Worm (Caenorhabditis elegans): ENCODE results near the gene F58H7.1.

Gene F58H7.1

DNA sequence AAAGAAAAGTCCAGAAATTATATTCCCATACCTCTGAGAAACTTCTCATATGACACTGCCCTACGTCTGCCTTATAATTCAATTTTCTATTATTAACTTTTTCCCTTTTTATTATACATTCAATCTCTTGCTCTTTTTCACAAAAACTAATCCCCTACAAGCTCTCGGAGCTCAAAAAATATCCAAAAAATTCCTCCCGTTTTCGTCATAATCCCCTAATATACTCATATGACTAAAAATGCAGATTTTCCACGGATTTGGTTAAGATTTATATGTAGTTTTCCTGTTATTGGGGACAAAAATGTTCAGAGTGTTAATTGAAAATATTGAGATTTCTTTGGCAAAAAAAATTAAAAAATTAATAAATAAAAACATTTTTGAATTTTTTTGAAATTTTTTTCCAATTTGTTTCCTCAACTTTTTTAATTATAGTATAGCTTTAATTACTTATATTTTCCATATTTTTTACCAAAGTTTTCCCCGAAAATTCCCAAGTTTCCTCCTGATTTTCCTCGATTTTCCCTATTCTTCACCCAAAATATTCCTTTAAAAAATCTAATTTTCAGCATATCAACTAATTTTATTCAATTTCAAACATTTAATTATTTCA, 11.2 kb downstream of the F58H7.1 start, which contains the start of gene lgc-30:
Gene lgc-30 (plus strand): TSS at position 560 of the 610 bp plus-strand sequence.
- TF ChIP-seq ama-1 (optimal IDR thresholded peaks at IDR 0.05) (no peak), mdl-1 (tag; optimal IDR thresholded peaks at IDR 0.05) (no peak), vab-15 (tag; optimal IDR thresholded peaks at IDR 0.05) (no peak), nhr-77 (tag; optimal IDR thresholded peaks at IDR 0.05) (no peak), dpl-1 (GFP tag; optimal IDR thresholded peaks at IDR 0.05) (no peak), grh-1 (GFP tag; IDR thresholded peaks at IDR 0.05) (no peak), ceh-90 (tag; optimal IDR thresholded peaks at IDR 0.05) (no peak), nhr-90 (tag; optimal IDR thresholded peaks at IDR 0.05; ENCODE audit: poor library complexity) (no peak), hlh-4 (tag; optimal IDR thresholded peaks at IDR 0.05) (no peak), nhr-71 (tag; optimal IDR thresholded peaks at IDR 0.05) (no peak), sox-4 (tag; optimal IDR thresholded peaks at IDR 0.05) (peak; percentile 7), nhr-19 (GFP tag; conservative IDR thresholded peaks at IDR 0.05) (no peak), nhr-76 (tag; optimal IDR thresholded peaks at IDR 0.05) (no peak), alr-1 (tag; optimal IDR thresholded peaks at IDR 0.05; ENCODE audit: borderline replicate concordance) (no peak), fkh-4 (tag; optimal IDR thresholded peaks at IDR 0.05; ENCODE audit: borderline replicate concordance) (peak; percentile 16), nhr-47 (tag; optimal IDR thresholded peaks at IDR 0.05) (peak; percentile 49), tlp-1 (tag; optimal IDR thresholded peaks at IDR 0.05) (no peak), sup-37 (GFP tag; optimal IDR thresholded peaks at IDR 0.05) (no peak), pax-3 (tag; optimal IDR thresholded peaks at IDR 0.05) (peak; percentile 49), lin-13 (GFP tag; optimal IDR thresholded peaks at IDR 0.05) (no peak), snu-23 (GFP tag; optimal IDR thresholded peaks at IDR 0.05) (no peak), Y116A8C.19 (tag; optimal IDR thresholded peaks at IDR 0.05; ENCODE audit: borderline replicate concordance) (no peak), ceh-63 (GFP tag; optimal IDR thresholded peaks at IDR 0.05) (no peak), fkh-8 (tag; optimal IDR thresholded peaks at IDR 0.05) (peak; percentile 74), sptf-1 (tag; optimal IDR thresholded peaks at IDR 0.05) (no peak), egl-27 (tag; optimal IDR thresholded peaks at IDR 0.05) (no peak), mef-2 (tag; optimal IDR thresholded peaks at IDR 0.05) (no peak), jun-1 (tag; optimal IDR thresholded peaks at IDR 0.05) (no peak), snpc-4 (tag; optimal IDR thresholded peaks at IDR 0.05) (no peak), unc-98 (GFP tag; IDR thresholded peaks at IDR 0.05) (no peak), ces-1 (GFP tag; optimal IDR thresholded peaks at IDR 0.05) (no peak), zip-4 (GFP tag; optimal IDR thresholded peaks at IDR 0.05) (no peak), nhr-84 (tag; optimal IDR thresholded peaks at IDR 0.05) (no peak), dsc-1 (tag; optimal IDR thresholded peaks at IDR 0.05) (peak; percentile 94)

DNA sequence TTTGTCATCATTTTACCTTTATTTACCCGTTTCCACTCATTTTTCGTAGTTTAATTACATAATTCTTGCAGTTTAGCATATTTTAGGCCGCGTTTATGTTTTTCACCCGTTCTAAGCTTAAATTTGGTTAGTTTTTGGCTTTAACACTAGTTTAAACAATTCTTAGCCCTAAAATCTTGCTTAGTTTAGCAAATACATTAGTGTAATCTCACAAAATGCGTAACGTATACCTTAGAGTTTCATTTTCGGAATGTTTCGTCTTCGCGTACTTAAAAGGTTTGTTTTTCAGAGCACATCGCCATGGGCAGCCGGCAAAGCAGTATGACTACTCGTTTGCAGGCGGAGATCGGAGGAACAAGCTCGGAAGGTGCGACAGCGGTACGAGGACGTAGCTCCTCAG, 15.9 kb downstream of the F58H7.1 start, which contains the start of gene F58H7.5:
Gene F58H7.5 (plus strand): TSS at position 301 of the 400 bp plus-strand sequence.
- TF ChIP-seq nhr-19 (GFP tag; conservative IDR thresholded peaks at IDR 0.05) (no peak), ama-1 (optimal IDR thresholded peaks at IDR 0.05) (no peak), nhr-71 (tag; optimal IDR thresholded peaks at IDR 0.05) (no peak), pqm-1 (tag; optimal IDR thresholded peaks at IDR 0.05) (no peak), elt-2 (tag; optimal IDR thresholded peaks at IDR 0.05) (no peak), ztf-4 (tag; optimal IDR thresholded peaks at IDR 0.05) (no peak), ceh-63 (GFP tag; optimal IDR thresholded peaks at IDR 0.05) (no peak)

DNA sequence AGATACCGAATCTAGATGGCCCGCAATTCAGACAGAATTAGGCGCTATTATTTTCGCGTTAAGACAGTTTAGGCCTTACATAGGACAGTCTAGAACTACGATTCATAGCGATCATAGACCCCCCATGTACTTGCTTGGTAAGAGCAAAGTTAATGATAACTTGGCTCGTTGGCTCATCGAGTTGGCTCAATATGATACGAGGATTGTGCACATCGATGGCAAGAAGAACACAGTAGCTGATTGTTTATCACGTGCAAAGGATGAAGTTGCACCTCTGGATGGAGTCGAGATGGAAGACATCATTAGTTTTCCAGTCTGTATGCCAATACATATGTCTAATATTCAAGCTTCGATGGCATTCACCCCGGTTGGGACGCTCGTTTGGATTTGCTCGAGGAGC, 18.0 kb downstream of the F58H7.1 start:
- TF ChIP-seq lir-3 (tag; optimal IDR thresholded peaks at IDR 0.05; ENCODE audit: poor library complexity) = no peak
- no peak for TF ChIP-seq hlh-4 (tag; optimal IDR thresholded peaks at IDR 0.05)
- TF ChIP-seq elt-2 (tag; optimal IDR thresholded peaks at IDR 0.05) = no peak
- TF ChIP-seq egl-27 (tag; optimal IDR thresholded peaks at IDR 0.05) = no peak
- TF ChIP-seq pqm-1 (tag; optimal IDR thresholded peaks at IDR 0.05) = no peak
- TF ChIP-seq nhr-12 (tag; optimal IDR thresholded peaks at IDR 0.05) = no peak
- no peak for TF ChIP-seq aly-2 (tag; optimal IDR thresholded peaks at IDR 0.05)
